Worm (Caenorhabditis elegans) whole organism, L3 larva: Measurements from ENCODE around the gene clec-52.
A peak's percentile ranks its signal among the peaks of the same experiment; 100 is the strongest.

Experiments used
- R02D3.7 ChIP-seq: fragments of 150-350 bp; optimal IDR thresholded peaks from 2 replicates; lab custom pipeline; 2014; ENCODE audit warnings: missing biosample characterization, missing genetic modification characterization
- ZK546.5 ChIP-seq: sonication (generic microtip); optimal IDR thresholded peaks from 2 replicates; lab custom pipeline; 2017; ENCODE audit warnings: missing biosample characterization, missing genetic modification characterization
- aly-2 ChIP-seq: fragments of 150-350 bp; optimal IDR thresholded peaks from 2 replicates; lab custom pipeline; 2014; ENCODE audit warnings: missing biosample characterization, missing genetic modification characterization
- ama-1 ChIP-seq: fragments of 150-350 bp; optimal IDR thresholded peaks from 2 replicates; lab custom pipeline; 2018
- ceh-16 ChIP-seq: sonication (generic microtip); optimal IDR thresholded peaks from 2 replicates; lab custom pipeline; 2017; ENCODE audit warnings: missing biosample characterization, missing genetic modification characterization
- ceh-28 ChIP-seq: fragments of 150-350 bp; optimal IDR thresholded peaks from 2 replicates; lab custom pipeline; 2014; ENCODE audit warnings: missing biosample characterization, missing genetic modification reagents, missing genetic modification characterization
- ceh-82 ChIP-seq: fragments of 150-350 bp; optimal IDR thresholded peaks from 2 replicates; lab custom pipeline; 2014; ENCODE audit warnings: missing biosample characterization, missing genetic modification characterization
- daf-12 ChIP-seq: fragments of 150-350 bp; optimal IDR thresholded peaks from 2 replicates; lab custom pipeline; 2014; ENCODE audit warnings: missing biosample characterization, missing genetic modification reagents, missing genetic modification characterization
- elt-1 ChIP-seq: fragments of 150-350 bp; optimal IDR thresholded peaks from 2 replicates; lab custom pipeline; 2014; ENCODE audit warnings: missing biosample characterization, missing genetic modification characterization
- elt-2 ChIP-seq: sonication (generic microtip); optimal IDR thresholded peaks from 2 replicates; lab custom pipeline; 2016; ENCODE audit warnings: missing genetic modification reagents, mild to moderate bottlenecking, missing genetic modification characterization, missing compliant biosample characterization
- eor-1 ChIP-seq, 2 experiments: fragments of 150-350 bp; optimal IDR thresholded peaks; 2 replicates each; lab custom pipeline; 2014 to 2018; ENCODE audit warnings: missing biosample characterization in 2 of 2, missing genetic modification characterization in 2 of 2
- fkh-10 ChIP-seq: sonication (generic microtip); optimal IDR thresholded peaks from 2 replicates; lab custom pipeline; 2017; ENCODE audit warnings: missing biosample characterization, missing genetic modification reagents, missing genetic modification characterization
- fkh-2 ChIP-seq: fragments of 150-350 bp; optimal IDR thresholded peaks from 2 replicates; lab custom pipeline; 2014; ENCODE audit warnings: missing biosample characterization, missing genetic modification reagents, missing genetic modification characterization
- hmg-11 ChIP-seq: sonication (generic microtip); optimal IDR thresholded peaks from 2 replicates; lab custom pipeline; 2016; ENCODE audit warnings: missing genetic modification characterization, missing compliant biosample characterization
- jun-1 ChIP-seq: fragments of 150-350 bp; optimal IDR thresholded peaks from 2 replicates; lab custom pipeline; 2014; ENCODE audit warnings: missing biosample characterization, missing genetic modification reagents, missing genetic modification characterization
- lin-15B ChIP-seq: fragments of 150-350 bp; optimal IDR thresholded peaks from 2 replicates; lab custom pipeline; 2014; ENCODE audit warnings: missing biosample characterization, missing genetic modification characterization
- lsy-12 ChIP-seq: sonication (generic microtip); optimal IDR thresholded peaks from 2 replicates; lab custom pipeline; 2016; ENCODE audit warnings: mild to moderate bottlenecking, missing genetic modification characterization, missing compliant biosample characterization
- mml-1 ChIP-seq: fragments of 150-350 bp; sonication (generic microtip); optimal IDR thresholded peaks from 3 replicates; lab custom pipeline; 2014; ENCODE audit warnings: missing biosample characterization, missing genetic modification characterization
- nhr-11 ChIP-seq: fragments of 150-350 bp; optimal IDR thresholded peaks from 2 replicates; lab custom pipeline; 2014; ENCODE audit warnings: missing biosample characterization, missing genetic modification characterization
- nhr-12 ChIP-seq: fragments of 150-350 bp; optimal IDR thresholded peaks from 2 replicates; lab custom pipeline; 2014; ENCODE audit warnings: missing biosample characterization, missing genetic modification characterization
- nhr-237 ChIP-seq: fragments of 150-350 bp; optimal IDR thresholded peaks from 2 replicates; lab custom pipeline; 2014; ENCODE audit warnings: missing biosample characterization, missing genetic modification characterization
- nhr-25 ChIP-seq: sonication (generic microtip); optimal IDR thresholded peaks from 2 replicates; lab custom pipeline; 2017; ENCODE audit warnings: missing biosample characterization, missing genetic modification characterization
- nhr-28 ChIP-seq: fragments of 150-350 bp; optimal IDR thresholded peaks from 2 replicates; lab custom pipeline; 2014; ENCODE audit warnings: missing biosample characterization, missing genetic modification characterization
- nhr-67 ChIP-seq: fragments of 150-350 bp; optimal IDR thresholded peaks from 2 replicates; lab custom pipeline; 2014; ENCODE audit warnings: missing biosample characterization, missing genetic modification characterization
- nhr-77 ChIP-seq: fragments of 150-350 bp; optimal IDR thresholded peaks from 2 replicates; lab custom pipeline; 2014; ENCODE audit warnings: missing biosample characterization, missing genetic modification characterization
- pha-4 ChIP-seq: fragments of 150-350 bp; optimal IDR thresholded peaks from 2 replicates; lab custom pipeline; 2014; ENCODE audit warnings: missing biosample characterization, missing genetic modification reagents, missing genetic modification characterization
- pqm-1 ChIP-seq: fragments of 150-350 bp; optimal IDR thresholded peaks from 2 replicates; lab custom pipeline; 2017; ENCODE audit warnings: missing biosample characterization, missing genetic modification characterization, inconsistent platforms
- sea-2 ChIP-seq: fragments of 150-350 bp; sonication (generic microtip); optimal IDR thresholded peaks from 4 replicates; lab custom pipeline; 2014; ENCODE audit warnings: missing biosample characterization, missing genetic modification reagents, missing genetic modification characterization
- skn-1 ChIP-seq: fragments of 150-350 bp; optimal IDR thresholded peaks from 2 replicates; lab custom pipeline; 2014; ENCODE audit warnings: missing biosample characterization, missing genetic modification characterization
- snpc-4 ChIP-seq: fragments of 150-350 bp; optimal IDR thresholded peaks from 2 replicates; lab custom pipeline; 2014; ENCODE audit warnings: missing biosample characterization, missing genetic modification characterization
- tbx-2 ChIP-seq: sonication (generic microtip); optimal IDR thresholded peaks from 2 replicates; lab custom pipeline; 2016; ENCODE audit warnings: mild to moderate bottlenecking, missing genetic modification characterization, missing compliant biosample characterization
- unc-39 ChIP-seq: sonication (generic microtip); optimal IDR thresholded peaks from 4 replicates; lab custom pipeline; 2017; ENCODE audit warnings: missing biosample characterization, missing genetic modification characterization
- unc-62 ChIP-seq: fragments of 150-350 bp; sonication (generic microtip); optimal IDR thresholded peaks from 4 replicates; lab custom pipeline; 2014; ENCODE audit warnings: missing biosample characterization, missing genetic modification reagents, missing genetic modification characterization
- ztf-11 ChIP-seq: fragments of 150-350 bp; optimal IDR thresholded peaks from 2 replicates; lab custom pipeline; 2014; ENCODE audit warnings: missing biosample characterization, missing genetic modification characterization

Gene clec-52

ce11 chrIV:8203555-8203954, 35.0 kb upstream of the clec-52 start:
- no peak for TF ChIP-seq nhr-11 (tag; lab: Kevin White, UChicago)
- TF ChIP-seq nhr-28, result no peak
- TF ChIP-seq daf-12 (tag; lab: Kevin White, UChicago), result no peak
- TF ChIP-seq nhr-77 (tag; lab: Kevin White, UChicago), result no peak
- TF ChIP-seq lin-15B (tag; lab: Kevin White, UChicago), result no peak
- no peak for TF ChIP-seq mml-1 (tag; lab: Kevin White, UChicago)
- TF ChIP-seq unc-62 (GFP tag; lab: Kevin White, UChicago), result no peak
- TF ChIP-seq aly-2, result no peak
- no peak for TF ChIP-seq ztf-11
- TF ChIP-seq snpc-4 (tag; lab: Kevin White, UChicago), result no peak
- no peak for TF ChIP-seq jun-1
- TF ChIP-seq ceh-16, result no peak
- no peak for TF ChIP-seq skn-1 (tag; lab: Kevin White, UChicago)

DNA sequence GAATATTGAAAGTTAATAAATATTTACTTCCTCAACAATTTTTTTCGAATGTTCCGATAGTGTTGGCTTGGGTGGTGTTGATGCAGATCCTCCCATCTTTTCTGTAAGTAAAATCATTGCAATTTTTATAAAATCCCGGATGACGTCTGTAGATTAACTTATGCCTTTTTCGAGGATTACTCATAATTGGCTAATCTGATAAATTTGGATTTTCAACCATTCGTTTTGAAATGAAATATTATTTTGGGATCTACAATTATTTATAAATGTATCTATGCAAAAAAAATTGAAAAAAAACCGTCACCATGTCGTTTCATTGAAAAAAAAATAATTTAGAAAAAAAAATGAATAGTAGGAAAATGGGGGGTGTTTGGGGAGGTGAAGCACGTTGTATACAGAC, 32.6 kb upstream of the clec-52 start, which contains the start of gene glrx-22:
Gene glrx-22, minus strand, starts transcription at position 101 of the 400 bp plus-strand sequence.
- no peak for TF ChIP-seq snpc-4 (tag; lab: Kevin White, UChicago)
- TF ChIP-seq nhr-25 (tag; lab: Kevin White, UChicago), result no peak
- no peak for TF ChIP-seq fkh-10 (GFP tag; lab: Kevin White, UChicago)
- TF ChIP-seq hmg-11 (tag; lab: Kevin White, UChicago), result no peak
- no peak for TF ChIP-seq elt-2 (tag; lab: Kevin White, UChicago)
- TF ChIP-seq ceh-82 (tag; lab: Kevin White, UChicago), result no peak
- TF ChIP-seq nhr-12, result no peak
- no peak for TF ChIP-seq nhr-11 (tag; lab: Kevin White, UChicago)
- TF ChIP-seq ztf-11, result no peak
- no peak for TF ChIP-seq ama-1
- TF ChIP-seq elt-1 (tag; lab: Kevin White, UChicago), result no peak

DNA sequence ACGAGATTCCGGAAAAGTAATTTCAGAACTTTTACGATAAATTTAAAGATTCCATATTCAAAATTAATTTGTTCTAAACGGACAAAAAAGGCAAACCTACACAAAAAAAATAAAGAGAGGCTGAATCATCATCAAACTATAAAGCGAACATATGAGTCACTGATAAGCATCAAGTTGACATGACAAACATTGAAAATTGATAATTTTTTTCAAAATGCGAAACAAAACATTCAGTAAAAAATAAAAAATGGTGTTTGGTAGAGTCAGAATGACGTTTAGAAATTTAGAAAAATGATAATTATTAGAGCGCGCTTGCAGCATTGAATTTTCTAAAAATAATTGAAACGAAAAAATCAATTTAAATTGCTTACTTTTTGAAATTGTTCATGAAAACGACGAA, 31.3 kb upstream of the clec-52 start:
- TF ChIP-seq pqm-1 (peak; percentile 18), pha-4 (tag; lab: Kevin White, UChicago) (peak; percentile 66), skn-1 (tag; lab: Kevin White, UChicago) (peak; percentile 27), R02D3.7 (no peak), lsy-12 (tag; lab: Kevin White, UChicago) (no peak), elt-2 (tag; lab: Kevin White, UChicago) (peak; percentile 77)

- TF ChIP-seq jun-1, result no peak
- TF ChIP-seq hmg-11 (tag; lab: Kevin White, UChicago), result no peak
- no peak for TF ChIP-seq tbx-2 (tag; lab: Kevin White, UChicago)
- TF ChIP-seq ZK546.5 (tag; lab: Kevin White, UChicago), result no peak
- no peak for TF ChIP-seq ztf-11
- TF ChIP-seq ceh-28 (tag; lab: Kevin White, UChicago), result no peak
- TF ChIP-seq unc-39 (tag; lab: Kevin White, UChicago), result no peak
- no peak for TF ChIP-seq nhr-25 (tag; lab: Kevin White, UChicago)
- TF ChIP-seq lin-15B (tag; lab: Kevin White, UChicago), result no peak
- no peak for TF ChIP-seq pqm-1
- TF ChIP-seq nhr-11 (tag; lab: Kevin White, UChicago), result no peak
- TF ChIP-seq sea-2 (GFP tag; lab: Kevin White, UChicago), result no peak
- TF ChIP-seq nhr-237 (tag; lab: Kevin White, UChicago), result no peak
- no peak for TF ChIP-seq nhr-67 (tag; lab: Kevin White, UChicago)
- no peak for TF ChIP-seq R02D3.7
- no peak for TF ChIP-seq fkh-2 (tag; lab: Kevin White, UChicago)
These were observed 30.7 kb upstream of the clec-52 start for ce11 chrIV:8199274-8199673.

ce11 chrIV:8198851-8199250, 30.3 kb upstream of the clec-52 start, which contains the start of gene wsp-1:
TSS of gene wsp-1 (minus strand) at chrIV:8198951.
- TF ChIP-seq elt-2 (tag; lab: Kevin White, UChicago) (no peak), lsy-12 (tag; lab: Kevin White, UChicago) (no peak), fkh-10 (GFP tag; lab: Kevin White, UChicago) (no peak), nhr-28 (no peak), mml-1 (tag; lab: Kevin White, UChicago) (no peak), nhr-77 (tag; lab: Kevin White, UChicago) (no peak)

DNA sequence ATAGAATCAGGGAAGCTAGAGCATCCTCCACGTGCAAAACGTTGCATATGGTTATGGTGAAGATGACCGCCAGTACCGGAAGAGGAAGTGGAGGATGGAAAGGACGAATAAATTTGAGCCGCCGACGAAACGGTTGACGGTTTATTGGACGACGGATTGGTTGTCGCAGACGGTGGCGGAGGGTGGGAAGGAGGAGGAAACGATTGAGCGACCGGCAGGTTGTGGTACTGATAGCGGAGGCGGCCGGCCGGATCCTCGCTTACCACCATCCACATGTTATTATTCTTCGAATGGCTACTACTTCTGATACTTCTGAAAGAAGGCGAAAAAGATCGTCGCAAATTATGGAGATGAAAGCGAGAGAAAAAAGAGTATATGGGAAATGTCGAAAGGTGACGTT, 24.3 kb upstream of the clec-52 start:
- TF ChIP-seq ztf-11 (no peak), unc-39 (tag; lab: Kevin White, UChicago) (no peak), eor-1 (tag; optimal IDR thresholded peaks at IDR 0.05; lab: Kevin White, UChicago) (no peak), sea-2 (GFP tag; lab: Kevin White, UChicago) (no peak), mml-1 (tag; lab: Kevin White, UChicago) (no peak), skn-1 (tag; lab: Kevin White, UChicago) (no peak)
